Fruit fly (Drosophila melanogaster): Measurements from ENCODE around the gene CG5828.

DNA sequence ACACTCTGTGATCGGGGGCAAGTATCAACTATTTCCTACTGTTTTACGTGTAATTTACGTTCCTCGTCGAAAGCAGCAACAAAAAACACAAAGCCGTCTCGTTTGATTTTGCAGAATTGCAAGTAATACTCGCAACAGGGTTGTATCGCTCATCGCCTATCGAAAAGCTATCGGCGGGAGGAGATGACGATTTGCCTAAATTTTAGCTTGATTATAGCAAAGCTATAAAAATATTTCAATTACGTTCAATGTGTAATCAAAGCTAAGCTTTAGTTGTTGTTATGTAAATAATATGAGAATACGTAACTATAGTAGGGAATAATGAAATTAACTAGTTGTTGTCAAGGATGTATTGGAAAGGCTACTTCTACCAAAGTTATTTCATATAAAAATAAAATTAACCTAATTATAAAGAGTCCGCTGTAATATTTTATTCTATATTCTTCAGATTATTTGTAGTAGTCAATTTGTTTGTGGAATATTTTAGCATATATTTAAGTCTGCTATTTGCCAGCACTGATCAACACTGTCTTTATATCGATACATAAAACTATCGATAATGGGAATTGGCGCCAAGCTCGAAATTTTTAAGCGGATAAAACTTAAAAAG, 34.0 kb upstream of the CG5828 start, which contains the start of gene Rpn11:
- no peak for TF ChIP-seq CG8478 (optimal IDR thresholded peaks at IDR 0.05)
- no peak for TF ChIP-seq CTCF (optimal IDR thresholded peaks at IDR 0.05)
